Worm (Caenorhabditis elegans) whole organism, L3 larva: ENCODE data around the gene Y66C5A.2.

Experiments
- ZK546.5 ChIP-seq: sonication (generic microtip); optimal IDR thresholded peaks from 2 replicates; lab custom pipeline; 2017; ENCODE audit warnings: missing biosample characterization, missing genetic modification characterization
- elt-2 ChIP-seq: sonication (generic microtip); optimal IDR thresholded peaks from 2 replicates; lab custom pipeline; 2016; ENCODE audit warnings: missing genetic modification reagents, mild to moderate bottlenecking, missing genetic modification characterization, missing compliant biosample characterization
- elt-3 ChIP-seq, 3 experiments: fragments of 150-350 bp in 1 of 3; sonication (generic microtip) in 2 of 3; optimal IDR thresholded peaks; 2 replicates in 2 of 3; 4 replicates in 1 of 3; lab custom pipeline; 2014 to 2017; ENCODE audit warnings: missing biosample characterization in 3 of 3, missing genetic modification characterization in 3 of 3
- lin-39 ChIP-seq: fragments of 150-350 bp; optimal IDR thresholded peaks from 2 replicates; lab custom pipeline; 2018; ENCODE audit warnings: missing biosample characterization, missing genetic modification reagents, missing genetic modification characterization
- mdl-1 ChIP-seq: fragments of 150-350 bp; optimal IDR thresholded peaks from 2 replicates; lab custom pipeline; 2014; ENCODE audit warnings: missing biosample characterization, missing genetic modification characterization
- pha-4 ChIP-seq: fragments of 150-350 bp; optimal IDR thresholded peaks from 2 replicates; lab custom pipeline; 2014; ENCODE audit warnings: missing biosample characterization, missing genetic modification reagents, missing genetic modification characterization
- snpc-4 ChIP-seq: fragments of 150-350 bp; optimal IDR thresholded peaks from 2 replicates; lab custom pipeline; 2014; ENCODE audit warnings: missing biosample characterization, missing genetic modification characterization
- unc-39 ChIP-seq: sonication (generic microtip); optimal IDR thresholded peaks from 4 replicates; lab custom pipeline; 2017; ENCODE audit warnings: missing biosample characterization, missing genetic modification characterization

DNA sequence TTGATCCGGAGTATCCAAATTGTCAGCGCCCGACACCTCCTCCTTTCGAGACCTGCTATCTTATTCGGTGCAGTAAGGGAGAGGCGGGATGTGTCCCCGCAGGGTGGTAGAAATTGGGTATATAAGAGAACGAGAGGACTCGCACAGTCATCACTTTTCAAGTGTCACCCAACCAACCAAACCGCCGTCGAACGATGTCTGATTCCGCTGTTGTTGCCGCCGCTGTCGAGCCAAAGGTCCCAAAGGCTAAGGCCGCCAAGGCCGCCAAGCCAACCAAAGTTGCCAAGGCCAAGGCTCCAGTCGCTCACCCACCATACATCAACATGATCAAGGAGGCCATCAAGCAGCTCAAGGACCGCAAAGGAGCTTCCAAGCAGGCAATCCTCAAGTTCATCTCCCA is 29.4 kb downstream of the Y66C5A.2 start, which contains the start of gene his-24:
- TF ChIP-seq lin-39 (tag; lab: Kevin White, UChicago) (peak; percentile 92), ZK546.5 (tag; lab: Kevin White, UChicago) (no peak), elt-2 (tag; lab: Kevin White, UChicago) (peak; percentile 59), mdl-1 (tag; lab: Kevin White, UChicago) (no peak), pha-4 (tag; lab: Kevin White, UChicago) (peak; percentile 81), elt-3 (tag; optimal IDR thresholded peaks at IDR 0.05; lab: Kevin White, UChicago) (peak in 1 of 3 experiments; percentile 10), unc-39 (tag; lab: Kevin White, UChicago) (no peak), snpc-4 (peak; percentile 33)
